Fruit fly (Drosophila melanogaster) S2 (cell line): ENCODE results near the gene Hex-t1.

Experiments
- CG8478 ChIP-seq: fragments of >200 bp; optimal IDR thresholded peaks from 2 replicates; lab custom pipeline; 2018
- CTCF ChIP-seq, 2 experiments: fragments of >200 bp; optimal IDR thresholded peaks; 2 replicates each; lab custom pipeline; 2018

dm6 chr3R:26478040-26478439, 29.2 kb downstream of the Hex-t1 start:
- TF ChIP-seq CG8478 (lab: Kevin White, UChicago): no peak
- no peak for TF ChIP-seq CTCF (optimal IDR thresholded peaks at IDR 0.05; lab: Kevin White, UChicago)
